Fruit fly (Drosophila melanogaster) whole organism, wandering third instar larva: ENCODE measurements around the gene CG4615.
A peak's percentile ranks its signal among the peaks of the same experiment; 100 is the strongest.

ENCODE experiments used
- Abd-B ChIP-seq: fragments of >200 bp; optimal IDR thresholded peaks from 2 replicates; lab custom pipeline; 2017; ENCODE audit warnings: missing biosample characterization, missing genetic modification characterization
- CG32264 ChIP-seq: fragments of 200-800 bp; sonication (Bioruptor generic); optimal IDR thresholded peaks from 2 replicates; lab custom pipeline; 2016; ENCODE audit warnings: missing biosample characterization, missing genetic modification characterization
- Dif ChIP-seq: fragments of 200-275, 200-300 bp; sonication (Bioruptor generic); optimal IDR thresholded peaks from 2 replicates; lab custom pipeline; 2018; ENCODE audit warnings: missing biosample characterization, missing genetic modification characterization; ENCODE audit not compliant: partially characterized antibody
- HLH106 ChIP-seq: fragments of 200-800 bp; optimal IDR thresholded peaks from 3 replicates; lab custom pipeline; 2019; ENCODE audit warnings: missing biosample characterization, mild to moderate bottlenecking, missing genetic modification characterization, moderate library complexity
- OdsH ChIP-seq: fragments of 200-800 bp; sonication (Bioruptor generic); optimal IDR thresholded peaks from 2 replicates; lab custom pipeline; 2016; ENCODE audit warnings: missing biosample characterization, mild to moderate bottlenecking, missing genetic modification characterization
- lola ChIP-seq: fragments of >200 bp; optimal IDR thresholded peaks from 2 replicates; lab custom pipeline; 2017; ENCODE audit warnings: missing biosample characterization, missing genetic modification characterization
- psq ChIP-seq: fragments of 200-800 bp; sonication (Bioruptor generic); optimal IDR thresholded peaks from 3 replicates; lab custom pipeline; 2017; ENCODE audit warnings: missing biosample characterization, mild to moderate bottlenecking, missing genetic modification characterization, moderate library complexity
- rgr ChIP-seq: fragments of 200-800 bp; sonication (Bioruptor generic); optimal IDR thresholded peaks from 3 replicates; lab custom pipeline; 2016; ENCODE audit warnings: missing biosample characterization, mild to moderate bottlenecking, missing genetic modification characterization
- usp ChIP-seq: fragments of >200 bp; optimal IDR thresholded peaks from 2 replicates; lab custom pipeline; 2017; ENCODE audit warnings: missing biosample characterization, missing genetic modification characterization

DNA sequence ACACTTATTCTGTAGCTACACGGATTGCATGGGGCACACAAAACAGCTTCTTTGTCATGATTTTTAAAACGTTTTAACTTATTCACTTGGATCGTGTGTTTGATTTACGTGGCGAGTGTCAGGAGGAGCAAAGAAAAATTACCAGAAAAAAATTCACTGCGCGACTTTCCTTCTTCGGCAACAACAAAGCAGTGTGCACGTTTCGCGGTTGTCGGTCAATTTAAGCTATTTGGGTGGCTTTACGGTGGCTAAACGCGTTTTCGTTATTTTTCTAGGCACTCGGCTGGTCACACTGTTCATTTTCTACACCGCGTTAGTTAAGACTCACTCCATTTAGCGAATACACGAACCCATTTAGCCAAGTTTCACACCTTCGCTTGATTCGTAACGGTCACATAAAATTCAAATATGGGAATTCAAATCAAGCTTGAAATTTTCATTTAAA is 4.2 kb downstream of the CG4615 start, which contains the start of gene Sxl:
- no peak for TF ChIP-seq usp (GFP tag; lab: Kevin White, UChicago)
- TF ChIP-seq Dif: no peak
- no peak for TF ChIP-seq lola (GFP tag; lab: Kevin White, UChicago)
- no peak for TF ChIP-seq psq (GFP tag; lab: Kevin White, UChicago)
- TF ChIP-seq CG32264 (GFP tag; lab: Kevin White, UChicago): no peak
- TF ChIP-seq HLH106 (tag; lab: Kevin White, UChicago): no peak
- no peak for TF ChIP-seq OdsH (GFP tag; lab: Kevin White, UChicago)
- TF ChIP-seq Abd-B (GFP tag; lab: Kevin White, UChicago): no peak
- peak; percentile 10 for TF ChIP-seq rgr
